Worm (Caenorhabditis elegans): ENCODE results near the gene unc-130.

DNA sequence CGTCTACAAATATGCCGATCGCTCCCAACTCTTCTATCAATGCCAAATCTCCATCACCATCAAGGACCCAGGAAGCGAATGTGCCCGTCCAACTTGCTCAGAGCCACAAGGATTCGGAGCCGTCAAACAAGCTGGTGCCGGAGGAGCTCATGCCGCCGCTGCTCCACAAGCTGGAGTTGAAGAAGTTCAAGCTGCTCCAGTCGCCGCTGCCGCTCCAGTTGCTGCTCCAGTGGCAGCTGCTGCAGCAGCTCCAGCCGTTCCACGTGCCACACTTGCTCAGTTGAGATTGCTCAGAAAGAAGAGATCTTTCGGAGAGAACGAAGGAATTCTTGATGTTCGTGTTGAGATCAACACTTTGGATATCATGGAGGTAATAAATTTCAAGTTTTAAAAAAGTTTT lies 10.9 kb upstream of the unc-130 start:
- TF ChIP-seq nhr-23 (tag; optimal IDR thresholded peaks at IDR 0.05) (no peak), ZK546.5 (tag; optimal IDR thresholded peaks at IDR 0.05) (no peak), mdl-1 (tag; optimal IDR thresholded peaks at IDR 0.05) (no peak), daf-12 (tag; optimal IDR thresholded peaks at IDR 0.05) (no peak), elt-1 (tag; optimal IDR thresholded peaks at IDR 0.05) (no peak), R02D3.7 (tag; optimal IDR thresholded peaks at IDR 0.05) (no peak), jun-1 (tag; optimal IDR thresholded peaks at IDR 0.05) (no peak), nhr-11 (tag; optimal IDR thresholded peaks at IDR 0.05) (no peak), snpc-4 (tag; optimal IDR thresholded peaks at IDR 0.05) (no peak)

All from whole organism, L3 larva.